Worm (Caenorhabditis elegans) whole organism, midembryonic: ENCODE measurements around the gene F33G12.6.

Experiments used
- T22C8.4 ChIP-seq: fragments of 200-800 bp; sonication (Bioruptor generic); IDR thresholded peaks from 2 replicates; pipeline ENCODE4 v1.3.6; 2022; ENCODE audit warnings: missing genetic modification characterization, missing compliant biosample characterization
- flt-1 ChIP-seq: fragments of 200-800 bp; sonication (Bioruptor generic); IDR thresholded peaks from 2 replicates; pipeline ENCODE4 v1.3.6; 2022; ENCODE audit warnings: missing genetic modification characterization, missing compliant biosample characterization
- med-1 ChIP-seq: sonication (generic microtip); optimal IDR thresholded peaks from 2 replicates; lab custom pipeline; 2017; ENCODE audit warnings: missing genetic modification characterization, mild to moderate bottlenecking, missing compliant biosample characterization, antibody characterized with exemption, missing genetic modification reagents; ENCODE audit not compliant: insufficient read depth
- ref-1 ChIP-seq: fragments of 200-800 bp; sonication (Bioruptor generic); conservative IDR thresholded peaks from 2 replicates; pipeline ENCODE4 v1.3.6; 2022; ENCODE audit warnings: missing genetic modification reagents, missing genetic modification characterization, missing compliant biosample characterization
- tab-1 ChIP-seq: fragments of 200-800 bp; sonication (Bioruptor generic); IDR thresholded peaks from 2 replicates; pipeline ENCODE4 v1.3.6; 2022; ENCODE audit warnings: missing genetic modification characterization, missing compliant biosample characterization
- ztf-23 ChIP-seq: fragments of 200-800 bp; sonication (Bioruptor generic); IDR thresholded peaks from 2 replicates; pipeline ENCODE4 v1.3.6; 2022; ENCODE audit warnings: missing genetic modification reagents, missing genetic modification characterization, missing compliant biosample characterization
- ztf-29 ChIP-seq: fragments of 200-800 bp; sonication (Bioruptor generic); IDR thresholded peaks from 2 replicates; pipeline ENCODE4 v1.3.6; 2022; ENCODE audit warnings: missing genetic modification reagents, missing genetic modification characterization, missing compliant biosample characterization

ce11 chrII:5066967-5067366, 17.3 kb downstream of the F33G12.6 start:
- TF ChIP-seq med-1 (no peak), ztf-23 (no peak), ztf-29 (GFP tag; lab: Robert Waterston, UW) (no peak), ref-1 (GFP tag; lab: Robert Waterston, UW) (no peak), T22C8.4 (GFP tag; lab: Robert Waterston, UW) (no peak), flt-1 (GFP tag; lab: Robert Waterston, UW) (no peak), tab-1 (no peak)
